Worm (Caenorhabditis elegans) whole organism, L4 larva: ENCODE data around the gene ZK1086.3.

ENCODE experiments used
- F26F4.8 ChIP-seq: fragments of 200-800 bp; sonication (Bioruptor generic); conservative IDR thresholded peaks from 2 replicates; pipeline ENCODE4 v1.3.6; 2022; ENCODE audit warnings: missing genetic modification characterization, missing compliant biosample characterization
- F49E8.2 ChIP-seq: sonication (generic microtip); optimal IDR thresholded peaks from 2 replicates; lab custom pipeline; 2016; ENCODE audit warnings: missing compliant biosample characterization, mild to moderate bottlenecking, missing genetic modification characterization, borderline replicate concordance
- Y48G9A.11 ChIP-seq: fragments of 200-800 bp; sonication (Bioruptor generic); IDR thresholded peaks from 2 replicates; pipeline ENCODE4 v1.3.6; 2022; ENCODE audit warnings: missing genetic modification reagents, missing genetic modification characterization, missing compliant biosample characterization
- Y5F2A.4 ChIP-seq: fragments of 200-800 bp; sonication (Bioruptor generic); optimal IDR thresholded peaks from 2 replicates; lab custom pipeline; 2018; ENCODE audit warnings: mild to moderate bottlenecking, missing genetic modification characterization, missing compliant biosample characterization
- aha-1 ChIP-seq: fragments of 150-350 bp; peaks from one replicate; lab custom pipeline; 2014; ENCODE audit warnings: missing biosample characterization, missing genetic modification characterization
- ama-1 ChIP-seq: fragments of 150-350 bp; optimal IDR thresholded peaks from 2 replicates; lab custom pipeline; 2014; ENCODE audit warnings: inconsistent platforms, mixed read lengths
- arid-1 ChIP-seq: fragments of 200-800 bp; sonication (Bioruptor generic); conservative IDR thresholded peaks from 2 replicates; pipeline ENCODE4 v1.3.6; 2022; ENCODE audit warnings: missing genetic modification reagents, missing genetic modification characterization, missing compliant biosample characterization
- ceh-20 ChIP-seq: fragments of 200-800 bp; sonication (Bioruptor generic); IDR thresholded peaks from 2 replicates; pipeline ENCODE4 v1.3.6; 2022; ENCODE audit warnings: missing genetic modification reagents, missing genetic modification characterization, missing compliant biosample characterization
- ceh-32 ChIP-seq: sonication (generic microtip); optimal IDR thresholded peaks from 2 replicates; lab custom pipeline; 2016; ENCODE audit warnings: mild to moderate bottlenecking, missing genetic modification characterization, missing compliant biosample characterization; ENCODE audit not compliant: poor library complexity
- ceh-62 ChIP-seq: sonication (generic microtip); optimal IDR thresholded peaks from 2 replicates; lab custom pipeline; 2017; ENCODE audit warnings: missing biosample characterization, missing genetic modification characterization
- ceh-82 ChIP-seq: sonication (generic microtip); optimal IDR thresholded peaks from 2 replicates; lab custom pipeline; 2017; ENCODE audit warnings: missing biosample characterization, missing genetic modification characterization
- ces-1 ChIP-seq: fragments of 150-350 bp; sonication (generic microtip); optimal IDR thresholded peaks from 4 replicates; lab custom pipeline; 2014; ENCODE audit warnings: missing biosample characterization, missing genetic modification reagents, missing genetic modification characterization
- cey-2 ChIP-seq: sonication (generic microtip); optimal IDR thresholded peaks from 3 replicates; lab custom pipeline; 2017; ENCODE audit warnings: missing genetic modification characterization, mild to moderate bottlenecking, missing compliant biosample characterization, antibody characterized with exemption, borderline replicate concordance; ENCODE audit not compliant: insufficient read depth
- ctbp-1 ChIP-seq: fragments of 200-800 bp; sonication (Bioruptor generic); IDR thresholded peaks from 2 replicates; pipeline ENCODE4 v1.3.6; 2022; ENCODE audit warnings: missing genetic modification reagents, missing genetic modification characterization, missing compliant biosample characterization
- daf-16 ChIP-seq, 3 experiments: sonication (generic microtip); optimal IDR thresholded peaks; 2 replicates each; lab custom pipeline; 2016 to 2017; ENCODE audit warnings: missing genetic modification characterization in 3 of 3, missing genetic modification reagents in 3 of 3, mild to moderate bottlenecking in 2 of 3, missing compliant biosample characterization in 2 of 3, missing biosample characterization in 1 of 3, moderate library complexity in 1 of 3
- daf-19 ChIP-seq: fragments of 200-800 bp; sonication (Bioruptor generic); conservative IDR thresholded peaks from 2 replicates; pipeline ENCODE4 v1.3.6; 2022; ENCODE audit warnings: missing genetic modification characterization, missing compliant biosample characterization
- dmd-6 ChIP-seq: fragments of 200-800 bp; sonication (Bioruptor generic); IDR thresholded peaks from 2 replicates; pipeline ENCODE4 v1.3.6; 2022; ENCODE audit warnings: missing genetic modification reagents, missing genetic modification characterization, missing compliant biosample characterization
- dmd-9 ChIP-seq: fragments of 200-800 bp; sonication (Bioruptor generic); IDR thresholded peaks from 2 replicates; pipeline ENCODE4 v1.3.6; 2022; ENCODE audit warnings: missing genetic modification reagents, missing genetic modification characterization, missing compliant biosample characterization
- duxl-1 ChIP-seq: sonication (generic microtip); optimal IDR thresholded peaks from 2 replicates; lab custom pipeline; 2016; ENCODE audit warnings: mild to moderate bottlenecking, missing genetic modification characterization, moderate library complexity, missing compliant biosample characterization; ENCODE audit not compliant: poor library complexity
- hlh-11 ChIP-seq: fragments of 200-800 bp; sonication (Bioruptor generic); optimal IDR thresholded peaks from 2 replicates; lab custom pipeline; 2018; ENCODE audit warnings: mild to moderate bottlenecking, missing genetic modification characterization, missing compliant biosample characterization
- hmg-1.1 ChIP-seq: fragments of 200-800 bp; sonication (Bioruptor generic); IDR thresholded peaks from 2 replicates; pipeline ENCODE4 v1.3.6; 2022; ENCODE audit warnings: missing genetic modification reagents, missing genetic modification characterization, missing compliant biosample characterization
- lin-1 ChIP-seq: fragments of 200-800 bp; sonication (Bioruptor generic); IDR thresholded peaks from 2 replicates; pipeline ENCODE4 v1.3.6; 2022; ENCODE audit warnings: missing genetic modification reagents, missing genetic modification characterization, missing compliant biosample characterization
- lin-13 ChIP-seq: fragments of 150-350 bp; optimal IDR thresholded peaks from 2 replicates; lab custom pipeline; 2014; ENCODE audit warnings: missing biosample characterization, missing genetic modification reagents, missing genetic modification characterization
- lin-15B ChIP-seq: fragments of 150-350 bp; sonication (generic microtip); optimal IDR thresholded peaks from 3 replicates; lab custom pipeline; 2014; ENCODE audit warnings: missing biosample characterization, missing genetic modification characterization
- lir-3 ChIP-seq: sonication (generic microtip); optimal IDR thresholded peaks from 2 replicates; lab custom pipeline; 2016; ENCODE audit warnings: mild to moderate bottlenecking, missing genetic modification characterization, missing compliant biosample characterization
- mdt-29 ChIP-seq: fragments of 200-800 bp; sonication (Bioruptor generic); IDR thresholded peaks from 2 replicates; pipeline ENCODE4 v1.3.6; 2022; ENCODE audit warnings: missing genetic modification reagents, missing genetic modification characterization, missing compliant biosample characterization
- mep-1 ChIP-seq: fragments of 150-350 bp; sonication (generic microtip); optimal IDR thresholded peaks from 3 replicates; lab custom pipeline; 2014; ENCODE audit warnings: missing biosample characterization, missing genetic modification characterization
- mxl-3 ChIP-seq: fragments of 200-800 bp; sonication (Bioruptor generic); optimal IDR thresholded peaks from 2 replicates; lab custom pipeline; 2018; ENCODE audit warnings: mild to moderate bottlenecking, missing genetic modification characterization, missing compliant biosample characterization
- nhr-102 ChIP-seq: sonication (generic microtip); optimal IDR thresholded peaks from 2 replicates; lab custom pipeline; 2016; ENCODE audit warnings: mild to moderate bottlenecking, missing genetic modification characterization, moderate library complexity, missing compliant biosample characterization
- nhr-11 ChIP-seq: fragments of 150-350 bp; optimal IDR thresholded peaks from 2 replicates; lab custom pipeline; 2014; ENCODE audit warnings: missing biosample characterization, missing genetic modification characterization
- nhr-28 ChIP-seq: fragments of 150-350 bp; optimal IDR thresholded peaks from 2 replicates; lab custom pipeline; 2014; ENCODE audit warnings: missing biosample characterization, missing genetic modification characterization
- nhr-42 ChIP-seq: fragments of 200-800 bp; sonication (Bioruptor generic); IDR thresholded peaks from 2 replicates; pipeline ENCODE4 v1.3.6; 2022; ENCODE audit warnings: missing genetic modification characterization, missing compliant biosample characterization
- php-3 ChIP-seq: fragments of 200-800 bp; sonication (Bioruptor generic); IDR thresholded peaks from 2 replicates; pipeline ENCODE4 v1.3.6; 2022; ENCODE audit warnings: missing genetic modification reagents, missing genetic modification characterization, missing compliant biosample characterization
- pqm-1 ChIP-seq: sonication (generic microtip); optimal IDR thresholded peaks from 2 replicates; lab custom pipeline; 2017; ENCODE audit warnings: missing biosample characterization, missing genetic modification characterization
- rbr-2 ChIP-seq: sonication (generic microtip); optimal IDR thresholded peaks from 2 replicates; lab custom pipeline; 2016; ENCODE audit warnings: missing genotype, missing genetic modification characterization, missing compliant biosample characterization
- set-16 ChIP-seq: fragments of 200-800 bp; sonication (Bioruptor generic); IDR thresholded peaks from 2 replicates; pipeline ENCODE4 v1.3.6; 2022; ENCODE audit warnings: missing genetic modification reagents, missing genetic modification characterization, missing compliant biosample characterization
- skn-1 ChIP-seq: fragments of 150-350 bp; optimal IDR thresholded peaks from 2 replicates; lab custom pipeline; 2014; ENCODE audit warnings: missing biosample characterization, missing genetic modification characterization
- snpc-1.2 ChIP-seq: fragments of 200-800 bp; sonication (Bioruptor generic); IDR thresholded peaks from 2 replicates; pipeline ENCODE4 v1.3.6; 2022; ENCODE audit warnings: missing genetic modification reagents, missing genetic modification characterization, missing compliant biosample characterization
- spr-1 ChIP-seq: sonication (generic microtip); optimal IDR thresholded peaks from 2 replicates; lab custom pipeline; 2016; ENCODE audit warnings: mild to moderate bottlenecking, missing genetic modification characterization, missing compliant biosample characterization
- tag-97 ChIP-seq: fragments of 200-800 bp; sonication (Bioruptor generic); IDR thresholded peaks from 2 replicates; pipeline ENCODE4 v1.3.6; 2022; ENCODE audit warnings: missing genetic modification characterization, missing compliant biosample characterization
- tra-1 ChIP-seq: fragments of 200-800 bp; sonication (Bioruptor generic); IDR thresholded peaks from 2 replicates; pipeline ENCODE4 v1.3.6; 2022; ENCODE audit warnings: missing genetic modification reagents, missing genetic modification characterization, missing compliant biosample characterization
- unc-39 ChIP-seq: sonication (generic microtip); optimal IDR thresholded peaks from 2 replicates; lab custom pipeline; 2017; ENCODE audit warnings: missing biosample characterization, missing genetic modification characterization
- unc-62 ChIP-seq, 3 experiments: fragments of 150-350 bp in 1 of 3; sonication (generic microtip); optimal IDR thresholded peaks in 2 of 3; peaks in 1 of 3; 1 replicate in 1 of 3; 2 replicates in 2 of 3; lab custom pipeline; 2014 to 2017; ENCODE audit warnings: missing biosample characterization in 3 of 3, missing genetic modification characterization in 3 of 3, missing genetic modification reagents in 3 of 3, missing genotype in 1 of 3
- zag-1 ChIP-seq: fragments of 150-350 bp; optimal IDR thresholded peaks from 2 replicates; lab custom pipeline; 2014; ENCODE audit warnings: missing biosample characterization, missing genetic modification characterization
- ztf-11 ChIP-seq: fragments of 150-350 bp; optimal IDR thresholded peaks from 2 replicates; lab custom pipeline; 2014; ENCODE audit warnings: missing biosample characterization, missing genetic modification characterization
- ztf-7 ChIP-seq: fragments of 150-350 bp; optimal IDR thresholded peaks from 2 replicates; lab custom pipeline; 2014; ENCODE audit warnings: missing biosample characterization, missing genetic modification characterization

The ZK1086.3 gene

DNA sequence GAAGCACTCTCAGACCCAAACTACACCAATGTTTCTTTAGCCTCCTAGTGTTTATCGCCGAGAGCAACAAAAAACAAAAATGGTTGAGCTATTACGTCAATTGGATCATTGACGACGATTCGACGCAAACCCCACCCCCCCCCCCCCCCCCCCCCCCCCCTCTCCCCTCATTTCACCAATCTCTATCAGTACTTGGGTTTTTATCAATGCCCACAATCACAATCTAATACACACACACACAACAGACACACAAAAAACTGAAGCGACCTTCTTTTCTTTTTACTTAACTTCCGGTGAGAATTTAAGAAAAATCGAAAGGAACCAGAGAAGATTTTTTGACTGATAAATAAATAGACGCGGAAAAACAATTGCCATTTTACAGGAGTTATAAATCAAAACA is 15.1 kb upstream of the ZK1086.3 start:
- TF ChIP-seq lin-1 (GFP tag; lab: Robert Waterston, UW): 0 out of 2 replicates have a peak, but pooled peaks have one; percentile 28
- 0 out of 2 replicates have a peak, but pooled peaks have one; percentile 7 for TF ChIP-seq dmd-6
- TF ChIP-seq unc-62 (GFP tag; optimal IDR thresholded peaks at IDR 0.05 in 1 of 2; lab: Kevin White, UChicago): peak in 1 of 2 experiments; percentile 78
- no peak for TF ChIP-seq unc-62 (tag; optimal IDR thresholded peaks at IDR 0.05; lab: Kevin White, UChicago)
- peak; percentile 26 for TF ChIP-seq pqm-1 (tag; lab: Kevin White, UChicago)
- peak; percentile 83 for TF ChIP-seq set-16 (GFP tag; lab: Robert Waterston, UW)
- TF ChIP-seq ama-1 (lab: Kevin White, UChicago): peak; percentile 23
- TF ChIP-seq ceh-82 (tag; lab: Kevin White, UChicago): no peak
- TF ChIP-seq nhr-28 (tag; lab: Kevin White, UChicago): peak; percentile 65
- TF ChIP-seq unc-39 (tag; lab: Kevin White, UChicago): no peak
- peak; percentile 44 for TF ChIP-seq hlh-11 (tag; lab: Kevin White, UChicago)
- no peak for TF ChIP-seq daf-16 (GFP tag; optimal IDR thresholded peaks at IDR 0.05; lab: Kevin White, UChicago)
- peak; percentile 15 for TF ChIP-seq daf-16 (tag; optimal IDR thresholded peaks at IDR 0.05; lab: Kevin White, UChicago)
- no peak for TF ChIP-seq zag-1 (tag; lab: Kevin White, UChicago)
- TF ChIP-seq rbr-2 (tag; lab: Kevin White, UChicago): no peak
- TF ChIP-seq Y48G9A.11 (GFP tag; lab: Robert Waterston, UW): no peak

DNA sequence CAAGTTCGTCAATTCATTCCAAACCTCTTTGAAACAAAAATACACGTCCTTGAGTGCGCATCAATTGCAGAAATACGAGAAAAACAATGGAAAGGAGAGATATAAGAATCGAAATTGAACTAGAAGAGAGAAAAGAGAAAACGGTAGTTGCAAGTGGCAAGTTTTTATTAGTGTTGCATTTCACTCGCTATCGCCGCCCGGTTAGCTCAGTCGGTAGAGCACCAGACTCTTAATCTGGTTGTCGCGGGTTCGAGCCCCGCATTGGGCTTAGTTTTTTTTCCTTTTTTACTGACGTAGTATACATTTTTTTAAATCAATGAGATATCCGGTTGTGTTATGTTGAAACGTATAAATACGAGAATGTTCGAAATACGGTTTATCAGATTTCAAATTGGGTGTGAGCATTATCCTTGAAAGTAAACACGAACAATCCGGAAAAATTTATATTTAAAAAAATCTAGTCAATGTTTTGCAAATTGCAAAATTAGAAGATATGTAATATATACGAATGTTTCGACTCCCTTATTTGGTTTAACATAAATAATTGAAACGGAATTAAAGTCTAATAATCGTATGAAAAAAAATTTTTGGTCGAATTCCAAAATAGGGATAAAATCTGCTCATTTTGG is 9.1 kb upstream of the ZK1086.3 start:
- no peak for TF ChIP-seq ztf-11 (tag; lab: Kevin White, UChicago)
- peak; percentile 39 for TF ChIP-seq rbr-2 (tag; lab: Kevin White, UChicago)
- TF ChIP-seq ztf-7 (tag; lab: Kevin White, UChicago): no peak
- peak; percentile 59 for TF ChIP-seq arid-1 (GFP tag; lab: Robert Waterston, UW)
- no peak for TF ChIP-seq ces-1 (GFP tag; lab: Kevin White, UChicago)
- TF ChIP-seq spr-1: peak; percentile 14
- no peak for TF ChIP-seq tag-97
- no peak for TF ChIP-seq ama-1 (lab: Kevin White, UChicago)
- peak; percentile 74 for TF ChIP-seq ctbp-1 (GFP tag; lab: Robert Waterston, UW)
- peak; percentile 82 for TF ChIP-seq snpc-1.2 (GFP tag; lab: Robert Waterston, UW)
- peak; percentile 70 for TF ChIP-seq duxl-1 (tag; lab: Kevin White, UChicago)
- no peak for TF ChIP-seq ceh-32 (tag; lab: Kevin White, UChicago)
- peak; percentile 68; the same call in 1 of the 2 replicates for TF ChIP-seq mdt-29 (GFP tag; lab: Robert Waterston, UW)
- no peak for TF ChIP-seq mep-1 (tag; lab: Kevin White, UChicago)
- TF ChIP-seq lin-13 (GFP tag; lab: Kevin White, UChicago): peak; percentile 12
- TF ChIP-seq daf-19 (GFP tag; lab: Robert Waterston, UW): 0 out of 2 replicates have a peak, but pooled peaks have one; percentile 58
- peak; percentile 87 for TF ChIP-seq tra-1 (GFP tag; lab: Robert Waterston, UW)
- TF ChIP-seq lir-3 (tag; lab: Kevin White, UChicago): peak; percentile 51
- peak; percentile 81 for TF ChIP-seq aha-1 (tag; lab: Kevin White, UChicago)
- no peak for TF ChIP-seq ceh-62 (tag; lab: Kevin White, UChicago)
- TF ChIP-seq pqm-1 (tag; lab: Kevin White, UChicago): no peak
- 0 out of 2 replicates have a peak, but pooled peaks have one; percentile 48 for TF ChIP-seq lin-1 (GFP tag; lab: Robert Waterston, UW)
- peak; percentile 21 for TF ChIP-seq hlh-11 (tag; lab: Kevin White, UChicago)
- no peak for TF ChIP-seq mxl-3
- peak; percentile 62 for TF ChIP-seq F49E8.2 (tag; lab: Kevin White, UChicago)
- TF ChIP-seq nhr-102: peak; percentile 46
- TF ChIP-seq dmd-9 (GFP tag; lab: Robert Waterston, UW): peak; percentile 69; the same call in 1 of the 2 replicates
- TF ChIP-seq php-3 (GFP tag; lab: Robert Waterston, UW): peak; percentile 24; the same call in 1 of the 2 replicates
- TF ChIP-seq Y5F2A.4 (GFP tag; lab: Kevin White, UChicago): peak; percentile 7
- TF ChIP-seq lin-15B: no peak
- TF ChIP-seq nhr-42 (GFP tag; lab: Robert Waterston, UW): no peak
- TF ChIP-seq cey-2 (tag; lab: Kevin White, UChicago): no peak
- no peak for TF ChIP-seq nhr-11 (tag; lab: Kevin White, UChicago)
- TF ChIP-seq skn-1 (tag; lab: Kevin White, UChicago): no peak
- peak; percentile 65 for TF ChIP-seq hmg-1.1 (GFP tag; lab: Robert Waterston, UW)
- TF ChIP-seq ceh-20 (GFP tag; lab: Robert Waterston, UW): peak; percentile 73; the same call in 1 of the 2 replicates
- peak; percentile 88 for TF ChIP-seq F26F4.8 (GFP tag; lab: Robert Waterston, UW)
